Worm (Caenorhabditis elegans) whole organism, early embryonic: Measurements from ENCODE around the gene ergi-3.
A peak's percentile ranks its signal among the peaks of the same experiment; 100 is the strongest.

Source experiments
- F13C5.2 ChIP-seq: sonication (generic microtip); optimal IDR thresholded peaks from 2 replicates; lab custom pipeline; 2017; ENCODE audit warnings: mild to moderate bottlenecking, missing genetic modification characterization, inconsistent platforms, missing compliant biosample characterization
- aly-1 ChIP-seq: sonication (generic microtip); optimal IDR thresholded peaks from 2 replicates; lab custom pipeline; 2016; ENCODE audit warnings: missing genetic modification characterization, missing compliant biosample characterization
- ama-1 ChIP-seq: fragments of 150-350 bp; optimal IDR thresholded peaks from 2 replicates; lab custom pipeline; 2014
- ceh-36 ChIP-seq: sonication (generic microtip); optimal IDR thresholded peaks from 2 replicates; lab custom pipeline; 2016; ENCODE audit warnings: missing genetic modification characterization, inconsistent platforms, missing compliant biosample characterization
- pes-1 ChIP-seq: fragments of 200-800 bp; sonication (Bioruptor generic); IDR thresholded peaks from 2 replicates; pipeline ENCODE4 v1.3.6; 2022; ENCODE audit warnings: missing genetic modification reagents, missing genetic modification characterization, missing compliant biosample characterization
- scrt-1 ChIP-seq: fragments of 200-800 bp; sonication (Bioruptor generic); IDR thresholded peaks from 2 replicates; pipeline ENCODE4 v1.3.6; 2022; ENCODE audit warnings: missing genetic modification characterization, missing compliant biosample characterization
- sea-1 ChIP-seq: fragments of 200-800 bp; sonication (Bioruptor generic); conservative IDR thresholded peaks from 2 replicates; pipeline ENCODE4 v1.3.6; 2022; ENCODE audit warnings: missing genetic modification characterization, missing compliant biosample characterization
- tbx-11 ChIP-seq: fragments of 200-800 bp; sonication (Bioruptor generic); IDR thresholded peaks from 2 replicates; pipeline ENCODE4 v1.3.6; 2022; ENCODE audit warnings: missing genetic modification characterization, missing compliant biosample characterization
- tbx-37 ChIP-seq: fragments of 200-800 bp; sonication (Bioruptor generic); conservative IDR thresholded peaks from 2 replicates; pipeline ENCODE4 v1.3.6; 2022; ENCODE audit warnings: missing genetic modification reagents, missing genetic modification characterization, missing compliant biosample characterization

ce11 chrX:15572021-15572420 is 44.5 kb downstream of the ergi-3 start:
- TF ChIP-seq tbx-11 = no peak
- TF ChIP-seq ceh-36 (tag; lab: Kevin White, UChicago) = no peak
- no peak for TF ChIP-seq sea-1
- no peak for TF ChIP-seq scrt-1
- no peak for TF ChIP-seq F13C5.2 (tag; lab: Kevin White, UChicago)
- no peak for TF ChIP-seq pes-1
- no peak for TF ChIP-seq ama-1 (lab: Kevin White, UChicago)
- peak; percentile 5 for TF ChIP-seq aly-1 (tag; lab: Kevin White, UChicago)
- TF ChIP-seq tbx-37 (GFP tag; lab: Robert Waterston, UW) = no peak
